Fruit fly (Drosophila melanogaster) whole organism, embryonic: ENCODE data around the gene CG34417.
A peak's percentile ranks its signal among the peaks of the same experiment; 100 is the strongest.

Source experiments
- Asciz ChIP-seq: fragments of 200-800 bp; sonication (Bioruptor generic); optimal IDR thresholded peaks from 2 replicates; lab custom pipeline; 2017; ENCODE audit warnings: missing biosample characterization, mild to moderate bottlenecking, missing genetic modification characterization, missing genetic modification reagents
- CG1024 ChIP-seq: fragments of 200-800 bp; sonication (Bioruptor generic); IDR thresholded peaks from 2 replicates; pipeline ENCODE4 v1.3.6; 2022; ENCODE audit warnings: missing biosample characterization, missing genetic modification characterization
- CG10321 ChIP-seq: fragments of 200-800 bp; sonication (Bioruptor generic); IDR thresholded peaks from 2 replicates; pipeline ENCODE4 v1.3.6; 2022; ENCODE audit warnings: missing biosample characterization, missing genetic modification characterization
- CG10959 ChIP-seq: fragments of 200-800 bp; sonication (Bioruptor generic); IDR thresholded peaks from 2 replicates; pipeline ENCODE4 v1.3.6; 2022; ENCODE audit warnings: missing biosample characterization, missing genetic modification characterization
- CG11504 ChIP-seq: fragments of 200-800 bp; sonication (Bioruptor generic); optimal IDR thresholded peaks from 3 replicates; lab custom pipeline; 2019; ENCODE audit warnings: missing biosample characterization, mild to moderate bottlenecking, missing genetic modification characterization, moderate library complexity
- CG1233 ChIP-seq: fragments of 200-800 bp; sonication (Bioruptor generic); optimal IDR thresholded peaks from 4 replicates; lab custom pipeline; 2018; ENCODE audit warnings: missing biosample characterization, mild to moderate bottlenecking, missing genetic modification characterization
- CG14965 ChIP-seq: fragments of 200-800 bp; sonication (Bioruptor generic); optimal IDR thresholded peaks from 2 replicates; lab custom pipeline; 2016; ENCODE audit warnings: missing biosample characterization, missing genetic modification characterization, borderline replicate concordance
- CG17186 ChIP-seq: fragments of 200-800 bp; sonication (Bioruptor generic); optimal IDR thresholded peaks from 3 replicates; lab custom pipeline; 2017; ENCODE audit warnings: missing biosample characterization, missing genetic modification reagents, missing genetic modification characterization
- CG17359 ChIP-seq: fragments of 200-800 bp; sonication (Bioruptor generic); optimal IDR thresholded peaks from 3 replicates; lab custom pipeline; 2018; ENCODE audit warnings: missing biosample characterization, mild to moderate bottlenecking, missing genetic modification characterization, moderate library complexity
- CG18011 ChIP-seq: fragments of 200-800 bp; sonication (Bioruptor generic); optimal IDR thresholded peaks from 2 replicates; lab custom pipeline; 2017; ENCODE audit warnings: missing biosample characterization, missing genetic modification characterization, mild to moderate bottlenecking, moderate library complexity, missing genotype
- CG2120 ChIP-seq: fragments of 200-800 bp; sonication (Bioruptor generic); optimal IDR thresholded peaks from 3 replicates; lab custom pipeline; 2016; ENCODE audit warnings: missing biosample characterization, missing genetic modification characterization
- CG2678 ChIP-seq: fragments of 200-800 bp; sonication (Bioruptor generic); optimal IDR thresholded peaks from 3 replicates; lab custom pipeline; 2019; ENCODE audit warnings: missing biosample characterization, mild to moderate bottlenecking, missing genetic modification characterization, moderate library complexity
- CG2712 ChIP-seq: fragments of 200-800 bp; optimal IDR thresholded peaks from 3 replicates; lab custom pipeline; 2019; ENCODE audit warnings: missing biosample characterization, mild to moderate bottlenecking, missing genetic modification characterization, moderate library complexity
- CG30431 ChIP-seq: fragments of 200-800 bp; sonication (Bioruptor generic); optimal IDR thresholded peaks from 2 replicates; lab custom pipeline; 2017; ENCODE audit warnings: missing biosample characterization, missing genetic modification characterization
- CG31388 ChIP-seq: fragments of 200-800 bp; sonication (Bioruptor generic); optimal IDR thresholded peaks from 2 replicates; lab custom pipeline; 2016; ENCODE audit warnings: missing biosample characterization, missing genetic modification characterization
- CG31441 ChIP-seq: fragments of 200-800 bp; sonication (Bioruptor generic); IDR thresholded peaks from 2 replicates; pipeline ENCODE4 v1.3.6; 2022; ENCODE audit warnings: missing biosample characterization, missing genetic modification characterization
- CG3726 ChIP-seq: fragments of 200-800 bp; sonication (Bioruptor generic); IDR thresholded peaks from 3 replicates; pipeline ENCODE4, ENCODE4 v1.3.6; 2022; ENCODE audit warnings: missing biosample characterization, missing genetic modification characterization
- CG4282 ChIP-seq: fragments of 200-800 bp; sonication (Bioruptor generic); optimal IDR thresholded peaks from 2 replicates; lab custom pipeline; 2016; ENCODE audit warnings: missing biosample characterization, missing genetic modification characterization
- CG6254 ChIP-seq: fragments of 200-800 bp; sonication (Bioruptor generic); optimal IDR thresholded peaks from 3 replicates; lab custom pipeline; 2017; ENCODE audit warnings: mild to moderate bottlenecking, missing biosample characterization, missing genetic modification reagents, missing genetic modification characterization
- CG6654 ChIP-seq: fragments of 200-800 bp; sonication (Bioruptor generic); optimal IDR thresholded peaks from 2 replicates; lab custom pipeline; 2017; ENCODE audit warnings: missing biosample characterization, mild to moderate bottlenecking, missing genetic modification characterization
- CG6854 ChIP-seq: fragments of 200-800 bp; sonication (Bioruptor generic); optimal IDR thresholded peaks from 3 replicates; lab custom pipeline; 2017; ENCODE audit warnings: missing biosample characterization, mild to moderate bottlenecking, missing genetic modification characterization
- CG9437 ChIP-seq: fragments of 200-800 bp; sonication (Bioruptor generic); optimal IDR thresholded peaks from 2 replicates; lab custom pipeline; 2018; ENCODE audit warnings: missing biosample characterization, mild to moderate bottlenecking, missing genetic modification characterization
- Dll ChIP-seq: fragments of 200-800 bp; sonication (Bioruptor generic); IDR thresholded peaks from 4 replicates; pipeline ENCODE4 v1.3.6; 2022; ENCODE audit warnings: missing biosample characterization, missing genetic modification characterization; ENCODE audit not compliant: partially characterized antibody
- Dref ChIP-seq: fragments of 200-800 bp; sonication (Bioruptor generic); IDR thresholded peaks from 2 replicates; pipeline ENCODE4 v1.3.6; 2022; ENCODE audit warnings: missing biosample characterization, missing genetic modification characterization
- HHEX ChIP-seq: fragments of 200-800 bp; sonication (Bioruptor generic); optimal IDR thresholded peaks from 3 replicates; lab custom pipeline; 2017; ENCODE audit warnings: missing biosample characterization, mild to moderate bottlenecking, missing genetic modification characterization, missing genetic modification reagents
- HmgZ ChIP-seq: fragments of 200-800 bp; sonication (Bioruptor generic); optimal IDR thresholded peaks from 2 replicates; lab custom pipeline; 2018; ENCODE audit warnings: missing biosample characterization, mild to moderate bottlenecking, missing genetic modification characterization
- MESR4 ChIP-seq: fragments of 200-800 bp; sonication (Bioruptor generic); optimal IDR thresholded peaks from 2 replicates; lab custom pipeline; 2018; ENCODE audit warnings: missing biosample characterization, mild to moderate bottlenecking, missing genetic modification characterization, moderate library complexity
- Ptx1 ChIP-seq: fragments of 200-800 bp; sonication (Bioruptor generic); IDR thresholded peaks from 2 replicates; pipeline ENCODE4 v1.3.6; 2022; ENCODE audit warnings: missing biosample characterization, missing genetic modification characterization
- Ravus ChIP-seq: fragments of 200-800 bp; sonication (Bioruptor generic); IDR thresholded peaks from 2 replicates; pipeline ENCODE4 v1.3.6; 2022; ENCODE audit warnings: missing biosample characterization, missing genetic modification characterization
- Vsx1 ChIP-seq: fragments of 200-800 bp; sonication (Bioruptor generic); optimal IDR thresholded peaks from 2 replicates; lab custom pipeline; 2017; ENCODE audit warnings: missing biosample characterization, mild to moderate bottlenecking, missing genetic modification characterization, missing genetic modification reagents
- al ChIP-seq: fragments of 200-800 bp; sonication (Bioruptor generic); IDR thresholded peaks from 2 replicates; pipeline ENCODE4 v1.3.6; 2022; ENCODE audit warnings: missing biosample characterization, missing genetic modification characterization
- aop ChIP-seq: fragments of 200-800 bp; sonication (Bioruptor generic); IDR thresholded peaks from 2 replicates; pipeline ENCODE4 v1.3.6; 2022; ENCODE audit warnings: missing biosample characterization, missing genetic modification characterization
- chif ChIP-seq, 2 experiments: fragments of 200-800 bp; sonication (Bioruptor generic); optimal IDR thresholded peaks; 3 replicates each; lab custom pipeline; 2016; ENCODE audit warnings: missing biosample characterization in 2 of 2, missing genetic modification characterization in 2 of 2
- emc ChIP-seq: fragments of 200-800 bp; sonication (Bioruptor generic); optimal IDR thresholded peaks from 2 replicates; lab custom pipeline; 2016; ENCODE audit warnings: missing biosample characterization, missing genetic modification characterization
- ems ChIP-seq: fragments of 200-800 bp; sonication (Bioruptor generic); optimal IDR thresholded peaks from 3 replicates; lab custom pipeline; 2016; ENCODE audit warnings: missing biosample characterization, missing genetic modification characterization
- gcm2 ChIP-seq: fragments of 200-800 bp; sonication (Bioruptor generic); optimal IDR thresholded peaks from 2 replicates; lab custom pipeline; 2016; ENCODE audit warnings: missing biosample characterization, missing genetic modification characterization
- grau ChIP-seq: fragments of 200-800 bp; optimal IDR thresholded peaks from 3 replicates; lab custom pipeline; 2019; ENCODE audit warnings: missing biosample characterization, mild to moderate bottlenecking, missing genetic modification characterization, moderate library complexity
- gsb-n ChIP-seq: fragments of 200-800 bp; sonication (Bioruptor generic); optimal IDR thresholded peaks from 3 replicates; lab custom pipeline; 2018; ENCODE audit warnings: missing biosample characterization, mild to moderate bottlenecking, missing genetic modification characterization
- jing ChIP-seq: fragments of 200-800 bp; sonication (Bioruptor generic); optimal IDR thresholded peaks from 2 replicates; lab custom pipeline; 2018; ENCODE audit warnings: missing biosample characterization, mild to moderate bottlenecking, missing genetic modification characterization
- knrl ChIP-seq: fragments of 200-800 bp; sonication (Bioruptor generic); IDR thresholded peaks from 3 replicates; pipeline ENCODE4 v1.3.6; 2022; ENCODE audit warnings: missing biosample characterization, missing genetic modification characterization; ENCODE audit not compliant: partially characterized antibody
- luna ChIP-seq: fragments of 200-800 bp; sonication (Bioruptor generic); optimal IDR thresholded peaks from 2 replicates; lab custom pipeline; 2016; ENCODE audit warnings: missing biosample characterization, missing genetic modification characterization
- mirr ChIP-seq: fragments of 200-800 bp; sonication (Bioruptor generic); optimal IDR thresholded peaks from 3 replicates; lab custom pipeline; 2018; ENCODE audit warnings: missing biosample characterization, mild to moderate bottlenecking, missing genetic modification characterization
- pnt ChIP-seq: fragments of 200-800 bp; sonication (Bioruptor generic); optimal IDR thresholded peaks from 3 replicates; lab custom pipeline; 2016; ENCODE audit warnings: missing biosample characterization, missing genetic modification characterization
- pros ChIP-seq: fragments of 200-800 bp; sonication (Bioruptor generic); optimal IDR thresholded peaks from 3 replicates; lab custom pipeline; 2019; ENCODE audit warnings: missing biosample characterization, mild to moderate bottlenecking, missing genetic modification characterization, moderate library complexity
- repo ChIP-seq: fragments of 200-800 bp; sonication (Bioruptor generic); optimal IDR thresholded peaks from 2 replicates; lab custom pipeline; 2016; ENCODE audit warnings: missing biosample characterization, missing genetic modification characterization
- row ChIP-seq: fragments of 200-800 bp; sonication (Bioruptor generic); IDR thresholded peaks from 3 replicates; pipeline ENCODE4 v1.3.6; 2022; ENCODE audit warnings: missing biosample characterization, missing genetic modification characterization
- sd ChIP-seq: fragments of 200-800 bp; sonication (Bioruptor generic); optimal IDR thresholded peaks from 3 replicates; lab custom pipeline; 2018; ENCODE audit warnings: missing biosample characterization, mild to moderate bottlenecking, missing genetic modification characterization, moderate library complexity
- sug ChIP-seq: fragments of 200-800 bp; optimal IDR thresholded peaks from 2 replicates; lab custom pipeline; 2019; ENCODE audit warnings: missing biosample characterization, mild to moderate bottlenecking, missing genetic modification characterization, moderate library complexity
- toy ChIP-seq: fragments of 200-800 bp; sonication (Bioruptor generic); IDR thresholded peaks from 2 replicates; pipeline ENCODE4 v1.3.6; 2022; ENCODE audit warnings: missing biosample characterization, missing genetic modification characterization

The CG34417 gene

dm6 chrX:6546970-6547369, 6.4 kb downstream of the CG34417 start (continued):
- TF ChIP-seq CG10321 (GFP tag; lab: Robert Waterston, UW) (no peak), CG31388 (GFP tag; lab: Kevin White, UChicago) (no peak), HHEX (GFP tag; lab: Kevin White, UChicago) (no peak), CG10959 (GFP tag; lab: Robert Waterston, UW) (no peak), CG4282 (GFP tag; lab: Kevin White, UChicago) (no peak), HmgZ (tag; lab: Kevin White, UChicago) (no peak), Vsx1 (peak; percentile 2), CG18011 (GFP tag; lab: Kevin White, UChicago) (no peak), sd (tag; lab: Kevin White, UChicago) (peak; percentile 46), grau (peak; percentile 64), jing (GFP tag; lab: Kevin White, UChicago) (no peak), row (GFP tag; lab: Robert Waterston, UW) (peak; percentile 24; the same call in 1 of the 3 replicates), CG2120 (GFP tag; lab: Kevin White, UChicago) (peak; percentile 12), CG31441 (GFP tag; lab: Robert Waterston, UW) (no peak), mirr (GFP tag; lab: Kevin White, UChicago) (peak; percentile 9), MESR4 (GFP tag; lab: Kevin White, UChicago) (no peak), gsb-n (no peak), CG2678 (tag; lab: Kevin White, UChicago) (peak; percentile 30), Ptx1 (GFP tag; lab: Robert Waterston, UW) (no peak), sug (tag; lab: Kevin White, UChicago) (peak; percentile 5)

DNA sequence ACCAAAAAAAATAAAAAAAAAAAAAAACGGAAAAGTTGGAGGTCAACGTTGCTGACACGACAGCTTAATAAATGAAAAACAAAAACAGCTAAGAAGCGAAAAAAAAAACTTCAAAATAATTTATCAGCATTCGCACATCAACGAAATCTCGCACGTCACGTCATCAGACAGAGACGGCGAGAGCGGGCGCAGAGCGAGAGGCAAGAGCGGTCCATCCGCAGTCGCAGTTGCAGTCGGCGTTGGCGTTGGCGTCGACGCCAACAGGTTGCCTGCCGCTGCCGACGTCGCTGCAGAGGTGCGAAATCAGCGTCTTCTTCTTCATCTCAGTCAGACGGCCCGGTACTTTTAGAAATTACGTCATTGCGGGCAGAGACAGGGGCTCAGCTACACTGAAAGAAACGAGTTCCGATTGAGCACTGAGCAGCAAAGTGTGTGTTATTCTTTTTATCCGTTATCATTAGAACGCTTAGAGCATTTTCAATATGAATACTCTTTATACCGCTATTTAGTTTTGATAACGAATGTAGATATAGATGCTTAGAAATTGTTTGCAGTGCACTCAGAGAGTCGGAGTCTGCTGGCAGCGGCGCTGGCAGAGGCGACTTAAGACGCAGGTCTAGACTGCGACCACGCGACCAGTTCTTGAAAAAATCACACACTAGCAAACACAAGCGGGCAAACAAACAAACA, 9.0 kb downstream of the CG34417 start:
- TF ChIP-seq CG2712 (tag; lab: Kevin White, UChicago) (peak; percentile 96), CG17359 (tag; lab: Kevin White, UChicago) (peak; percentile 95), CG14965 (GFP tag; lab: Kevin White, UChicago) (peak; percentile 83), pros (GFP tag; lab: Kevin White, UChicago) (no peak), emc (peak; percentile 95), Dref (GFP tag; lab: Robert Waterston, UW) (peak; percentile 47), CG30431 (GFP tag; lab: Kevin White, UChicago) (peak; percentile 95), CG6654 (GFP tag; lab: Kevin White, UChicago) (peak; percentile 87), CG6254 (peak; percentile 91), CG6854 (GFP tag; lab: Kevin White, UChicago) (peak; percentile 94), Dll (GFP tag; lab: Robert Waterston, UW) (no peak), CG1233 (GFP tag; lab: Kevin White, UChicago) (peak; percentile 95), pnt (peak; percentile 94), Ravus (GFP tag; lab: Robert Waterston, UW) (peak; percentile 89), luna (GFP tag; lab: Kevin White, UChicago) (peak; percentile 88), CG11504 (tag; lab: Kevin White, UChicago) (peak; percentile 92), CG9437 (GFP tag; lab: Kevin White, UChicago) (peak; percentile 69), gcm2 (peak; percentile 84), CG17186 (GFP tag; lab: Kevin White, UChicago) (peak; percentile 77), repo (GFP tag; lab: Kevin White, UChicago) (peak; percentile 97), al (GFP tag; lab: Robert Waterston, UW) (peak; percentile 95), toy (GFP tag; lab: Robert Waterston, UW) (peak; percentile 86), CG3726 (GFP tag; lab: Robert Waterston, UW) (peak; percentile 92), knrl (GFP tag; lab: Robert Waterston, UW) (no peak), ems (GFP tag; lab: Kevin White, UChicago) (peak; percentile 97), chif (GFP tag; optimal IDR thresholded peaks at IDR 0.05; lab: Kevin White, UChicago) (peak; percentile 93 to 96), CG1024 (GFP tag; lab: Robert Waterston, UW) (peak; percentile 87), Asciz (peak; percentile 87), aop (GFP tag; lab: Robert Waterston, UW) (peak; percentile 88)
